Worm (Caenorhabditis elegans): ENCODE measurements around the gene C50C3.5.

ce11 chrIII:8137777-8138176 is 41.2 kb upstream of the C50C3.5 start, which contains the start of gene hsp-12.2:
- TF ChIP-seq W03F9.2 (tag; optimal IDR thresholded peaks at IDR 0.05) (no peak), him-1 (tag; optimal IDR thresholded peaks at IDR 0.05) (no peak)

Measured in whole organism, L4/young adult.